Worm (Caenorhabditis elegans) whole organism, L2 larva: Measurements from ENCODE around the gene F25G6.9.
A peak's percentile ranks its signal among the peaks of the same experiment; 100 is the strongest.

Experiments
- F13H6.1 ChIP-seq: sonication (generic microtip); optimal IDR thresholded peaks from 2 replicates; lab custom pipeline; 2016; ENCODE audit warnings: missing genetic modification characterization, missing compliant biosample characterization
- ZK546.5 ChIP-seq: sonication (generic microtip); optimal IDR thresholded peaks from 2 replicates; lab custom pipeline; 2017; ENCODE audit warnings: missing biosample characterization, missing genetic modification characterization
- ceh-82 ChIP-seq: fragments of 150-350 bp; optimal IDR thresholded peaks from 2 replicates; lab custom pipeline; 2014; ENCODE audit warnings: missing biosample characterization, missing genetic modification characterization
- egl-27 ChIP-seq: sonication (generic microtip); optimal IDR thresholded peaks from 3 replicates; lab custom pipeline; 2017; ENCODE audit warnings: missing biosample characterization, missing genetic modification reagents, missing genetic modification characterization
- nhr-12 ChIP-seq: fragments of 150-350 bp; optimal IDR thresholded peaks from 2 replicates; lab custom pipeline; 2014; ENCODE audit warnings: missing biosample characterization, missing genetic modification characterization
- nhr-77 ChIP-seq: fragments of 150-350 bp; optimal IDR thresholded peaks from 2 replicates; lab custom pipeline; 2014; ENCODE audit warnings: missing biosample characterization, missing genetic modification characterization

- TF ChIP-seq egl-27 (tag; lab: Kevin White, UChicago) (no peak), ceh-82 (tag; lab: Kevin White, UChicago) (no peak), ZK546.5 (tag; lab: Kevin White, UChicago) (no peak), nhr-77 (tag; lab: Kevin White, UChicago) (no peak), F13H6.1 (peak; percentile 10), nhr-12 (tag; lab: Kevin White, UChicago) (no peak)
Measured at ce11 chrV:8609776-8610529, 40.2 kb upstream of the F25G6.9 start.
